Worm (Caenorhabditis elegans) whole organism, L4 larva: Measurements from ENCODE around the gene eral-1.

Source experiments
- D1046.2 ChIP-seq: fragments of 200-800 bp; sonication (Bioruptor generic); IDR thresholded peaks from 2 replicates; pipeline ENCODE4 v1.3.6; 2022; ENCODE audit warnings: missing genetic modification characterization, missing compliant biosample characterization
- F26F4.8 ChIP-seq: fragments of 200-800 bp; sonication (Bioruptor generic); conservative IDR thresholded peaks from 2 replicates; pipeline ENCODE4 v1.3.6; 2022; ENCODE audit warnings: missing genetic modification characterization, missing compliant biosample characterization
- F37D6.2 ChIP-seq: sonication (generic microtip); optimal IDR thresholded peaks from 2 replicates; lab custom pipeline; 2016; ENCODE audit warnings: mild to moderate bottlenecking, missing genetic modification characterization, missing compliant biosample characterization
- F44E2.7 ChIP-seq: fragments of 200-800 bp; sonication (Bioruptor generic); IDR thresholded peaks from 2 replicates; pipeline ENCODE4 v2.1.2; 2022; ENCODE audit warnings: missing genetic modification characterization, missing compliant biosample characterization
- Y105C5A.15 ChIP-seq: fragments of 200-800 bp; sonication (Bioruptor generic); IDR thresholded peaks from 2 replicates; pipeline ENCODE4 v1.3.6; 2022; ENCODE audit warnings: missing genetic modification characterization, missing compliant biosample characterization
- Y48G9A.11 ChIP-seq: fragments of 200-800 bp; sonication (Bioruptor generic); IDR thresholded peaks from 2 replicates; pipeline ENCODE4 v1.3.6; 2022; ENCODE audit warnings: missing genetic modification reagents, missing genetic modification characterization, missing compliant biosample characterization
- Y75B8A.6 ChIP-seq: fragments of 200-800 bp; sonication (Bioruptor generic); IDR thresholded peaks from 2 replicates; pipeline ENCODE4 v1.3.6; 2022; ENCODE audit warnings: missing genetic modification reagents, missing genetic modification characterization, missing compliant biosample characterization
- ZK337.2 ChIP-seq: fragments of 200-800 bp; sonication (Bioruptor generic); IDR thresholded peaks from 2 replicates; pipeline ENCODE4 v1.3.6; 2022; ENCODE audit warnings: missing genetic modification reagents, missing genetic modification characterization, missing compliant biosample characterization
- ZK546.5 ChIP-seq, 2 experiments: sonication (generic microtip); optimal IDR thresholded peaks; 2 replicates each; lab custom pipeline; 2017; ENCODE audit warnings: missing biosample characterization in 2 of 2, missing genetic modification characterization in 2 of 2
- ceh-82 ChIP-seq: sonication (generic microtip); optimal IDR thresholded peaks from 2 replicates; lab custom pipeline; 2017; ENCODE audit warnings: missing biosample characterization, missing genetic modification characterization
- cey-2 ChIP-seq: sonication (generic microtip); optimal IDR thresholded peaks from 3 replicates; lab custom pipeline; 2017; ENCODE audit warnings: missing genetic modification characterization, mild to moderate bottlenecking, missing compliant biosample characterization, antibody characterized with exemption, borderline replicate concordance; ENCODE audit not compliant: insufficient read depth
- ctbp-1 ChIP-seq: fragments of 200-800 bp; sonication (Bioruptor generic); IDR thresholded peaks from 2 replicates; pipeline ENCODE4 v1.3.6; 2022; ENCODE audit warnings: missing genetic modification reagents, missing genetic modification characterization, missing compliant biosample characterization
- daf-16 ChIP-seq, 3 experiments: sonication (generic microtip); optimal IDR thresholded peaks; 2 replicates each; lab custom pipeline; 2016 to 2017; ENCODE audit warnings: missing genetic modification characterization in 3 of 3, missing genetic modification reagents in 3 of 3, mild to moderate bottlenecking in 2 of 3, missing compliant biosample characterization in 2 of 3, missing biosample characterization in 1 of 3, moderate library complexity in 1 of 3
- dmd-6 ChIP-seq: fragments of 200-800 bp; sonication (Bioruptor generic); IDR thresholded peaks from 2 replicates; pipeline ENCODE4 v1.3.6; 2022; ENCODE audit warnings: missing genetic modification reagents, missing genetic modification characterization, missing compliant biosample characterization
- dmd-8 ChIP-seq: fragments of 200-800 bp; sonication (Bioruptor generic); IDR thresholded peaks from 2 replicates; pipeline ENCODE4 v1.3.6; 2022; ENCODE audit warnings: missing genetic modification characterization, missing compliant biosample characterization
- duxl-1 ChIP-seq: sonication (generic microtip); optimal IDR thresholded peaks from 2 replicates; lab custom pipeline; 2016; ENCODE audit warnings: mild to moderate bottlenecking, missing genetic modification characterization, moderate library complexity, missing compliant biosample characterization; ENCODE audit not compliant: poor library complexity
- dve-1 ChIP-seq: sonication (generic microtip); optimal IDR thresholded peaks from 2 replicates; lab custom pipeline; 2017; ENCODE audit warnings: antibody characterized with exemption, mild to moderate bottlenecking, missing genetic modification characterization, missing compliant biosample characterization; ENCODE audit not compliant: insufficient read depth
- egl-43 ChIP-seq: fragments of 200-800 bp; sonication (Bioruptor generic); IDR thresholded peaks from 2 replicates; pipeline ENCODE4 v1.3.6; 2022; ENCODE audit warnings: missing genetic modification reagents, missing genetic modification characterization, missing compliant biosample characterization
- fkh-10 ChIP-seq: fragments of 150-350 bp; optimal IDR thresholded peaks from 2 replicates; lab custom pipeline; 2014; ENCODE audit warnings: missing biosample characterization, missing genetic modification reagents, missing genetic modification characterization
- hlh-11 ChIP-seq: fragments of 200-800 bp; sonication (Bioruptor generic); optimal IDR thresholded peaks from 2 replicates; lab custom pipeline; 2018; ENCODE audit warnings: mild to moderate bottlenecking, missing genetic modification characterization, missing compliant biosample characterization
- hmg-1.1 ChIP-seq: fragments of 200-800 bp; sonication (Bioruptor generic); IDR thresholded peaks from 2 replicates; pipeline ENCODE4 v1.3.6; 2022; ENCODE audit warnings: missing genetic modification reagents, missing genetic modification characterization, missing compliant biosample characterization
- jun-1 ChIP-seq: fragments of 150-350 bp; optimal IDR thresholded peaks from 2 replicates; lab custom pipeline; 2014; ENCODE audit warnings: missing biosample characterization, missing genetic modification reagents, missing genetic modification characterization
- lim-7 ChIP-seq: fragments of 200-800 bp; sonication (Bioruptor generic); IDR thresholded peaks from 2 replicates; pipeline ENCODE4 v1.3.6; 2022; ENCODE audit warnings: missing genetic modification characterization, missing compliant biosample characterization
- lin-1 ChIP-seq: fragments of 200-800 bp; sonication (Bioruptor generic); IDR thresholded peaks from 2 replicates; pipeline ENCODE4 v1.3.6; 2022; ENCODE audit warnings: missing genetic modification reagents, missing genetic modification characterization, missing compliant biosample characterization
- lin-15B ChIP-seq: fragments of 150-350 bp; sonication (generic microtip); optimal IDR thresholded peaks from 3 replicates; lab custom pipeline; 2014; ENCODE audit warnings: missing biosample characterization, missing genetic modification characterization
- lin-29 ChIP-seq: fragments of 200-800 bp; sonication (Bioruptor generic); IDR thresholded peaks from 2 replicates; pipeline ENCODE4 v1.3.6; 2022; ENCODE audit warnings: missing genetic modification reagents, missing genetic modification characterization, missing compliant biosample characterization
- lin-39 ChIP-seq: fragments of 150-350 bp; optimal IDR thresholded peaks from 2 replicates; lab custom pipeline; 2014; ENCODE audit warnings: missing biosample characterization, missing genetic modification reagents, missing genetic modification characterization
- mdl-1 ChIP-seq, 2 experiments: fragments of 150-350 bp in 1 of 2; sonication (generic microtip) in 1 of 2; optimal IDR thresholded peaks; 2 replicates each; lab custom pipeline; 2014 to 2017; ENCODE audit warnings: missing biosample characterization in 2 of 2, missing genetic modification characterization in 2 of 2
- mep-1 ChIP-seq: fragments of 150-350 bp; sonication (generic microtip); optimal IDR thresholded peaks from 3 replicates; lab custom pipeline; 2014; ENCODE audit warnings: missing biosample characterization, missing genetic modification characterization
- mes-2 ChIP-seq: sonication (generic microtip); optimal IDR thresholded peaks from 2 replicates; lab custom pipeline; 2016; ENCODE audit warnings: missing genotype, mild to moderate bottlenecking, missing genetic modification characterization, missing compliant biosample characterization; ENCODE audit not compliant: poor library complexity, severe bottlenecking
- nhr-111 ChIP-seq: fragments of 200-800 bp; sonication (Bioruptor generic); optimal IDR thresholded peaks from 2 replicates; lab custom pipeline; 2018; ENCODE audit warnings: mild to moderate bottlenecking, missing genetic modification characterization, missing compliant biosample characterization
- nhr-237 ChIP-seq: sonication (generic microtip); optimal IDR thresholded peaks from 2 replicates; lab custom pipeline; 2017; ENCODE audit warnings: missing biosample characterization, missing genetic modification characterization
- nhr-28 ChIP-seq: fragments of 150-350 bp; optimal IDR thresholded peaks from 2 replicates; lab custom pipeline; 2014; ENCODE audit warnings: missing biosample characterization, missing genetic modification characterization
- nhr-42 ChIP-seq: fragments of 200-800 bp; sonication (Bioruptor generic); IDR thresholded peaks from 2 replicates; pipeline ENCODE4 v1.3.6; 2022; ENCODE audit warnings: missing genetic modification characterization, missing compliant biosample characterization
- nhr-77 ChIP-seq: fragments of 150-350 bp; optimal IDR thresholded peaks from 2 replicates; lab custom pipeline; 2014; ENCODE audit warnings: missing biosample characterization, missing genetic modification characterization
- pha-4 ChIP-seq, 2 experiments: fragments of 150-350 bp in 1 of 2; fragments of 200-800 bp in 1 of 2; sonication (Bioruptor generic) in 1 of 2; IDR thresholded peaks in 1 of 2; optimal IDR thresholded peaks in 1 of 2; 2 replicates each; pipeline versions ENCODE4 v1.3.6 to Lab custom; 2014 to 2022; ENCODE audit warnings: missing genetic modification characterization in 2 of 2, missing genetic modification reagents in 2 of 2, missing biosample characterization in 1 of 2, missing compliant biosample characterization in 1 of 2
- php-3 ChIP-seq: fragments of 200-800 bp; sonication (Bioruptor generic); IDR thresholded peaks from 2 replicates; pipeline ENCODE4 v1.3.6; 2022; ENCODE audit warnings: missing genetic modification reagents, missing genetic modification characterization, missing compliant biosample characterization
- pqm-1 ChIP-seq: sonication (generic microtip); optimal IDR thresholded peaks from 2 replicates; lab custom pipeline; 2017; ENCODE audit warnings: missing biosample characterization, missing genetic modification characterization
- rbr-2 ChIP-seq: sonication (generic microtip); optimal IDR thresholded peaks from 2 replicates; lab custom pipeline; 2016; ENCODE audit warnings: missing genotype, missing genetic modification characterization, missing compliant biosample characterization
- saeg-2 ChIP-seq: fragments of 200-800 bp; sonication (Bioruptor generic); IDR thresholded peaks from 2 replicates; pipeline ENCODE4 v1.3.6; 2022; ENCODE audit warnings: missing genetic modification reagents, missing genetic modification characterization, missing compliant biosample characterization
- sdz-12 ChIP-seq: fragments of 200-800 bp; sonication (Bioruptor generic); optimal IDR thresholded peaks from 2 replicates; lab custom pipeline; 2018; ENCODE audit warnings: mild to moderate bottlenecking, missing genetic modification characterization, missing compliant biosample characterization
- snpc-4 ChIP-seq: fragments of 150-350 bp; optimal IDR thresholded peaks from 2 replicates; lab custom pipeline; 2014; ENCODE audit warnings: missing biosample characterization, missing genetic modification characterization
- spr-1 ChIP-seq: sonication (generic microtip); optimal IDR thresholded peaks from 2 replicates; lab custom pipeline; 2016; ENCODE audit warnings: mild to moderate bottlenecking, missing genetic modification characterization, missing compliant biosample characterization
- spr-3 ChIP-seq: fragments of 200-800 bp; sonication (Bioruptor generic); optimal IDR thresholded peaks from 2 replicates; lab custom pipeline; 2018; ENCODE audit warnings: mild to moderate bottlenecking, missing genetic modification characterization, missing compliant biosample characterization
- tra-1 ChIP-seq: fragments of 200-800 bp; sonication (Bioruptor generic); IDR thresholded peaks from 2 replicates; pipeline ENCODE4 v1.3.6; 2022; ENCODE audit warnings: missing genetic modification reagents, missing genetic modification characterization, missing compliant biosample characterization
- unc-39 ChIP-seq: sonication (generic microtip); optimal IDR thresholded peaks from 2 replicates; lab custom pipeline; 2017; ENCODE audit warnings: missing biosample characterization, missing genetic modification characterization
- vab-7 ChIP-seq: fragments of 200-800 bp; sonication (Bioruptor generic); IDR thresholded peaks from 2 replicates; pipeline ENCODE4 v1.3.6; 2022; ENCODE audit warnings: missing genetic modification reagents, missing genetic modification characterization, missing compliant biosample characterization
- zfp-3 ChIP-seq: fragments of 200-800 bp; sonication (Bioruptor generic); conservative IDR thresholded peaks from 2 replicates; pipeline ENCODE4 v1.3.6; 2022; ENCODE audit warnings: missing genetic modification reagents, missing genetic modification characterization, missing compliant biosample characterization
- zip-2 ChIP-seq: fragments of 150-350 bp; optimal IDR thresholded peaks from 2 replicates; lab custom pipeline; 2014; ENCODE audit warnings: missing biosample characterization, missing genetic modification characterization

The eral-1 gene

DNA sequence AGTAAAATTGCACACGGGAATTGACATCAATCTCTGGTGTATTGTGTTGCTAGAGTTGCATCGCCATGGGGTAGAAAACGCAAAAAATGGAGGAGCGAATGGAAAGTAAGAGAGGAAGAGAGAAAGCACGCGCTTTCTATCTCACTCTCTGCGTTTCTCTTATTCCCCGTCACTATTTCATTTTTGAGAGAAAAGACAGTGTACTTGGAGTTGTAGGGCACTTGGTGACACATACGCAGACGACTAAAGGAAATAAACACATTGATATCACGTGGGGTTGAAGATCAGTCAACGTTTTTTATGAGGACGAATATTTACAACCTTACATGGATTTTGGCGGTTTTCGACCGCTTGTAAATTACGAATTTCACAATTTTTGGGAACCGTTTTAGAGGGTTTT, 13.9 kb upstream of the eral-1 start:
- peak; percentile 60 for TF ChIP-seq pqm-1
- peak; percentile 96 for TF ChIP-seq mep-1
- TF ChIP-seq Y105C5A.15 (GFP tag; lab: Robert Waterston, UW) = no peak
- peak; percentile 72 to 82 for TF ChIP-seq daf-16 (GFP tag; optimal IDR thresholded peaks at IDR 0.05; lab: Kevin White, UChicago)
- peak; percentile 98 for TF ChIP-seq daf-16 (tag; optimal IDR thresholded peaks at IDR 0.05; lab: Kevin White, UChicago)
- no peak for TF ChIP-seq ceh-82
- TF ChIP-seq F44E2.7 = no peak
- TF ChIP-seq vab-7 (GFP tag; lab: Robert Waterston, UW) = no peak
- TF ChIP-seq mdl-1 (tag; optimal IDR thresholded peaks at IDR 0.05; lab: Kevin White, UChicago) = peak; percentile 99 to 100
- no peak for TF ChIP-seq ZK546.5 (tag; optimal IDR thresholded peaks at IDR 0.05; lab: Kevin White, UChicago)
- TF ChIP-seq pha-4 (GFP tag; IDR thresholded peaks at IDR 0.05; lab: Robert Waterston, UW) = peak; percentile 82
- TF ChIP-seq pha-4 (tag; optimal IDR thresholded peaks at IDR 0.05; lab: Kevin White, UChicago) = peak; percentile 87
- TF ChIP-seq fkh-10 (GFP tag; lab: Kevin White, UChicago) = peak; percentile 30
- TF ChIP-seq hmg-1.1 (GFP tag; lab: Robert Waterston, UW) = peak; percentile 88
- no peak for TF ChIP-seq egl-43 (GFP tag; lab: Robert Waterston, UW)
- TF ChIP-seq tra-1 (GFP tag; lab: Robert Waterston, UW) = peak; percentile 97
- TF ChIP-seq jun-1 = peak; percentile 78
- TF ChIP-seq lin-29 (GFP tag; lab: Robert Waterston, UW) = peak; percentile 64; the same call in 1 of the 2 replicates
- no peak for TF ChIP-seq spr-3 (GFP tag; lab: Kevin White, UChicago)
- no peak for TF ChIP-seq nhr-237 (tag; lab: Kevin White, UChicago)
- TF ChIP-seq D1046.2 = no peak
- peak; percentile 60 for TF ChIP-seq spr-1
- TF ChIP-seq saeg-2 (GFP tag; lab: Robert Waterston, UW) = peak; percentile 74; the same call in 1 of the 2 replicates
- TF ChIP-seq lin-15B (tag; lab: Kevin White, UChicago) = no peak
- no peak for TF ChIP-seq Y48G9A.11
- TF ChIP-seq Y75B8A.6 (GFP tag; lab: Robert Waterston, UW) = 0 out of 2 replicates have a peak, but pooled peaks have one; percentile 16
- peak; percentile 37 for TF ChIP-seq zip-2 (tag; lab: Kevin White, UChicago)
- peak; percentile 99 for TF ChIP-seq nhr-28 (tag; lab: Kevin White, UChicago)
- TF ChIP-seq unc-39 = no peak
- peak; percentile 84 for TF ChIP-seq php-3 (GFP tag; lab: Robert Waterston, UW)
- 0 out of 2 replicates have a peak, but pooled peaks have one; percentile 50 for TF ChIP-seq zfp-3 (GFP tag; lab: Robert Waterston, UW)
- no peak for TF ChIP-seq dmd-8 (GFP tag; lab: Robert Waterston, UW)
- TF ChIP-seq dve-1 (tag; lab: Kevin White, UChicago) = peak; percentile 99
- TF ChIP-seq lin-1 (GFP tag; lab: Robert Waterston, UW) = peak; percentile 53; the same call in 1 of the 2 replicates
- TF ChIP-seq duxl-1 = peak; percentile 53
- peak; percentile 61; the same call in 1 of the 2 replicates for TF ChIP-seq ctbp-1 (GFP tag; lab: Robert Waterston, UW)
- no peak for TF ChIP-seq lim-7 (GFP tag; lab: Robert Waterston, UW)
- peak; percentile 79 for TF ChIP-seq rbr-2 (tag; lab: Kevin White, UChicago)
- peak; percentile 76; the same call in 1 of the 2 replicates for TF ChIP-seq nhr-42
- peak; percentile 79 for TF ChIP-seq cey-2 (tag; lab: Kevin White, UChicago)
- TF ChIP-seq lin-39 = peak; percentile 42
- peak; percentile 100 for TF ChIP-seq dmd-6 (GFP tag; lab: Robert Waterston, UW)
- TF ChIP-seq hlh-11 (tag; lab: Kevin White, UChicago) = peak; percentile 99
- TF ChIP-seq ZK337.2 = no peak
- peak; percentile 78 for TF ChIP-seq mes-2
- TF ChIP-seq F37D6.2 (tag; lab: Kevin White, UChicago) = peak; percentile 42
- peak; percentile 94 for TF ChIP-seq nhr-77 (tag; lab: Kevin White, UChicago)
- TF ChIP-seq sdz-12 = no peak
- no peak for TF ChIP-seq nhr-111 (GFP tag; lab: Kevin White, UChicago)
- no peak for TF ChIP-seq snpc-4 (tag; lab: Kevin White, UChicago)
- TF ChIP-seq F26F4.8 (GFP tag; lab: Robert Waterston, UW) = no peak
